Worm (Caenorhabditis elegans): ENCODE data around the gene W09D6.5.

W09D6.5 gene

DNA sequence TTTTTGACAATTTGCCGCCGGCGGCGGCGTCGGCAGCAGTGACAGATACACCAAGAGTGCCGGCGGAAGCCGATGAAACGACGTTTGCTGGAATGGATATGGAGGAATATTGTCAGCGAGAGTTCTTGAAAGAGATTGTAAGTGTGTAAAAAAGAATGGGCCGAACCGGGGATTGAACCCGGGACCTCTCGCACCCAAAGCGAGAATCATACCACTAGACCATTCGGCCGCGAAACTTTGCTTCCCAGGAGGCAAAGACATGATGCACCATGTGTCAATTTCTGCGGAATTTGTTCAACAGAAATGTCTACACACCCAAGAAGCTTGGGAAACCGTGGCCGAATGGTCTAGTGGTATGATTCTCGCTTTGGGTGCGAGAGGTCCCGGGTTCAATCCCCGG, 21.6 kb upstream of the W09D6.5 start (continued):
- TF ChIP-seq snpc-1.2 (GFP tag; IDR thresholded peaks at IDR 0.05) (peak; percentile 86), zag-1 (tag; optimal IDR thresholded peaks at IDR 0.05) (no peak), nhr-42 (GFP tag; IDR thresholded peaks at IDR 0.05) (peak; percentile 73), sdz-12 (GFP tag; optimal IDR thresholded peaks at IDR 0.05) (no peak), dmd-8 (GFP tag; IDR thresholded peaks at IDR 0.05) (peak; percentile 89), lin-29 (GFP tag; IDR thresholded peaks at IDR 0.05) (peak; percentile 82), lim-7 (GFP tag; IDR thresholded peaks at IDR 0.05) (peak; percentile 89), lir-3 (tag; optimal IDR thresholded peaks at IDR 0.05) (peak; percentile 32), mxl-2 (GFP tag; conservative IDR thresholded peaks at IDR 0.05) (0 out of 2 replicates have a peak, but pooled peaks have one; percentile 14), ztf-11 (tag; optimal IDR thresholded peaks at IDR 0.05) (no peak), mes-2 (tag; optimal IDR thresholded peaks at IDR 0.05; ENCODE audit: poor library complexity, severe bottlenecking) (peak; percentile 87), skn-1 (tag; optimal IDR thresholded peaks at IDR 0.05) (no peak), zfp-2 (tag; optimal IDR thresholded peaks at IDR 0.05) (no peak), egl-27 (tag; optimal IDR thresholded peaks at IDR 0.05) (no peak), nhr-6 (tag; optimal IDR thresholded peaks at IDR 0.05) (peak; percentile 37), tra-1 (GFP tag; IDR thresholded peaks at IDR 0.05) (peak; percentile 88), spr-3 (GFP tag; optimal IDR thresholded peaks at IDR 0.05) (peak; percentile 82), vab-7 (GFP tag; IDR thresholded peaks at IDR 0.05) (peak; percentile 91), daf-8 (GFP tag; IDR thresholded peaks at IDR 0.05) (no peak), nhr-77 (tag; optimal IDR thresholded peaks at IDR 0.05) (peak; percentile 50), madf-9 (GFP tag; conservative IDR thresholded peaks at IDR 0.05) (peak; percentile 90), lin-13 (GFP tag; optimal IDR thresholded peaks at IDR 0.05) (peak; percentile 49), pqm-1 (tag; optimal IDR thresholded peaks at IDR 0.05) (no peak), daf-19 (GFP tag; conservative IDR thresholded peaks at IDR 0.05) (no peak), unc-62 (GFP tag; optimal IDR thresholded peaks at IDR 0.05 in 1 of 2) (peak in 1 of 2 experiments; percentile 19), unc-62 (tag; optimal IDR thresholded peaks at IDR 0.05) (no peak), gei-8 (GFP tag; optimal IDR thresholded peaks at IDR 0.05) (peak; percentile 74), ceh-62 (tag; optimal IDR thresholded peaks at IDR 0.05) (no peak), pha-4 (GFP tag; IDR thresholded peaks at IDR 0.05) (peak; percentile 95), pha-4 (tag; optimal IDR thresholded peaks at IDR 0.05) (no peak), F37D6.2 (tag; optimal IDR thresholded peaks at IDR 0.05) (peak; percentile 86), zfp-3 (GFP tag; conservative IDR thresholded peaks at IDR 0.05) (peak; percentile 87), ces-1 (GFP tag; optimal IDR thresholded peaks at IDR 0.05) (no peak), nhr-102 (tag; optimal IDR thresholded peaks at IDR 0.05) (peak; percentile 71), lin-15B (tag; optimal IDR thresholded peaks at IDR 0.05) (no peak), dmd-6 (GFP tag; IDR thresholded peaks at IDR 0.05) (peak; percentile 85), cey-2 (tag; optimal IDR thresholded peaks at IDR 0.05; ENCODE audit: borderline replicate concordance, insufficient read depth) (no peak), snpc-4 (tag; optimal IDR thresholded peaks at IDR 0.05) (no peak), nhr-41 (GFP tag; IDR thresholded peaks at IDR 0.05) (peak; percentile 61; the same call in 1 of the 2 replicates), daf-12 (tag; optimal IDR thresholded peaks at IDR 0.05) (no peak), ZK546.5 (tag; optimal IDR thresholded peaks at IDR 0.05) (no peak), hlh-30 (tag; optimal IDR thresholded peaks at IDR 0.05; ENCODE audit: insufficient read depth) (peak; percentile 76), attf-4 (tag; optimal IDR thresholded peaks at IDR 0.05) (no peak), D1046.2 (GFP tag; IDR thresholded peaks at IDR 0.05) (peak; percentile 78; the same call in 1 of the 2 replicates), mep-1 (tag; optimal IDR thresholded peaks at IDR 0.05) (peak; percentile 86), mxl-3 (GFP tag; optimal IDR thresholded peaks at IDR 0.05) (peak; percentile 34), F26F4.8 (GFP tag; conservative IDR thresholded peaks at IDR 0.05) (peak; percentile 64), T20F7.1 (GFP tag; optimal IDR thresholded peaks at IDR 0.05) (no peak), ZK337.2 (GFP tag; IDR thresholded peaks at IDR 0.05) (peak; percentile 75), nhr-28 (tag; optimal IDR thresholded peaks at IDR 0.05) (peak; percentile 5), lin-1 (GFP tag; IDR thresholded peaks at IDR 0.05) (peak; percentile 82), egl-43 (GFP tag; IDR thresholded peaks at IDR 0.05) (peak; percentile 95)

Measured in whole organism, L4 larva.